Worm (Caenorhabditis elegans) whole organism, mixed stage, embryonic: ENCODE measurements around the gene W03B1.9.

Source experiments
- M03D4.4 ChIP-seq: sonication (generic microtip); optimal IDR thresholded peaks from 2 replicates; lab custom pipeline; 2017; ENCODE audit warnings: mild to moderate bottlenecking, missing genetic modification characterization, missing compliant biosample characterization
- bed-3 ChIP-seq: fragments of 200-800 bp; sonication (Bioruptor generic); optimal IDR thresholded peaks from 3 replicates; lab custom pipeline; 2018; ENCODE audit warnings: mild to moderate bottlenecking, missing genetic modification characterization, moderate library complexity, missing compliant biosample characterization
- blmp-1 ChIP-seq: fragments of 150-350 bp; optimal IDR thresholded peaks from 2 replicates; lab custom pipeline; 2014; ENCODE audit warnings: missing biosample characterization, missing genetic modification characterization
- ceh-39 ChIP-seq: fragments of 150-350 bp; optimal IDR thresholded peaks from 2 replicates; lab custom pipeline; 2014; ENCODE audit warnings: missing biosample characterization, missing genetic modification characterization
- ceh-43 ChIP-seq: fragments of 200-800 bp; sonication (Bioruptor generic); optimal IDR thresholded peaks from 2 replicates; lab custom pipeline; 2018; ENCODE audit warnings: mild to moderate bottlenecking, missing genetic modification characterization, moderate library complexity, missing compliant biosample characterization
- ceh-83 ChIP-seq: fragments of 200-800 bp; sonication (Bioruptor generic); optimal IDR thresholded peaks from 2 replicates; lab custom pipeline; 2018; ENCODE audit warnings: mild to moderate bottlenecking, missing genetic modification characterization, missing compliant biosample characterization
- ces-1 ChIP-seq: fragments of 150-350 bp; optimal IDR thresholded peaks from 2 replicates; lab custom pipeline; 2014; ENCODE audit warnings: missing biosample characterization, missing genetic modification reagents, missing genetic modification characterization
- cnd-1 ChIP-seq: fragments of 200-800 bp; sonication (Bioruptor generic); optimal IDR thresholded peaks from 2 replicates; lab custom pipeline; 2018; ENCODE audit warnings: mild to moderate bottlenecking, missing genetic modification characterization, missing compliant biosample characterization
- drap-1 ChIP-seq: fragments of 200-800 bp; sonication (Bioruptor generic); optimal IDR thresholded peaks from 3 replicates; lab custom pipeline; 2018; ENCODE audit warnings: mild to moderate bottlenecking, missing genetic modification characterization, missing compliant biosample characterization
- elt-3 ChIP-seq: fragments of 150-350 bp; optimal IDR thresholded peaks from 2 replicates; lab custom pipeline; 2014; ENCODE audit warnings: missing biosample characterization, missing genetic modification characterization
- flh-1 ChIP-seq: fragments of 200-800 bp; sonication (Bioruptor generic); optimal IDR thresholded peaks from 2 replicates; lab custom pipeline; 2018; ENCODE audit warnings: mild to moderate bottlenecking, missing genetic modification characterization, moderate library complexity, missing compliant biosample characterization
- ham-2 ChIP-seq: fragments of 200-800 bp; sonication (Bioruptor generic); optimal IDR thresholded peaks from 2 replicates; lab custom pipeline; 2018; ENCODE audit warnings: mild to moderate bottlenecking, missing genetic modification characterization, missing compliant biosample characterization
- hlh-1 ChIP-seq: fragments of 150-350 bp; optimal IDR thresholded peaks from 2 replicates; lab custom pipeline; 2014; ENCODE audit warnings: missing biosample characterization, missing genetic modification reagents, missing genetic modification characterization
- lin-13 ChIP-seq: fragments of 150-350 bp; optimal IDR thresholded peaks from 2 replicates; lab custom pipeline; 2014; ENCODE audit warnings: missing biosample characterization, missing genetic modification characterization
- lin-32 ChIP-seq: fragments of 200-800 bp; sonication (Bioruptor generic); optimal IDR thresholded peaks from 2 replicates; lab custom pipeline; 2018; ENCODE audit warnings: mild to moderate bottlenecking, missing genetic modification characterization, missing compliant biosample characterization
- lsy-2 ChIP-seq: fragments of 150-350 bp; optimal IDR thresholded peaks from 2 replicates; lab custom pipeline; 2014; ENCODE audit warnings: missing biosample characterization, missing genetic modification characterization
- mab-5 ChIP-seq: fragments of 150-350 bp; optimal IDR thresholded peaks from 2 replicates; lab custom pipeline; 2014; ENCODE audit warnings: missing biosample characterization, missing genetic modification characterization
- mep-1 ChIP-seq: fragments of 150-350 bp; optimal IDR thresholded peaks from 2 replicates; lab custom pipeline; 2017; ENCODE audit warnings: missing biosample characterization, missing genetic modification reagents, missing genetic modification characterization, inconsistent platforms
- mls-2 ChIP-seq: sonication (generic microtip); optimal IDR thresholded peaks from 2 replicates; lab custom pipeline; 2016; ENCODE audit warnings: mild to moderate bottlenecking, missing genetic modification characterization, moderate library complexity, missing compliant biosample characterization
- nhr-12 ChIP-seq: fragments of 150-350 bp; optimal IDR thresholded peaks from 2 replicates; lab custom pipeline; 2014; ENCODE audit warnings: missing biosample characterization, missing genetic modification characterization
- nhr-2 ChIP-seq: fragments of 150-350 bp; optimal IDR thresholded peaks from 2 replicates; lab custom pipeline; 2014; ENCODE audit warnings: missing biosample characterization, missing genetic modification characterization
- pha-4 ChIP-seq: fragments of 150-350 bp; optimal IDR thresholded peaks from 2 replicates; lab custom pipeline; 2018; ENCODE audit warnings: missing biosample characterization, missing genetic modification reagents, missing genetic modification characterization
- sem-2 ChIP-seq: fragments of 200-800 bp; sonication (Bioruptor generic); optimal IDR thresholded peaks from 2 replicates; lab custom pipeline; 2018; ENCODE audit warnings: mild to moderate bottlenecking, missing genetic modification characterization, missing compliant biosample characterization
- snpc-4 ChIP-seq: fragments of 150-350 bp; optimal IDR thresholded peaks from 2 replicates; lab custom pipeline; 2014; ENCODE audit warnings: missing biosample characterization, missing genetic modification characterization
- sptf-1 ChIP-seq: sonication (generic microtip); optimal IDR thresholded peaks from 2 replicates; lab custom pipeline; 2017; ENCODE audit warnings: mild to moderate bottlenecking, missing genetic modification characterization, moderate library complexity, missing compliant biosample characterization
- tbx-8 ChIP-seq: fragments of 200-800 bp; sonication (Bioruptor generic); optimal IDR thresholded peaks from 2 replicates; lab custom pipeline; 2018; ENCODE audit warnings: mild to moderate bottlenecking, missing genetic modification characterization, moderate library complexity, missing compliant biosample characterization
- unc-120 ChIP-seq: sonication (generic microtip); optimal IDR thresholded peaks from 2 replicates; lab custom pipeline; 2017; ENCODE audit warnings: missing genetic modification characterization, missing compliant biosample characterization; ENCODE audit not compliant: poor library complexity, severe bottlenecking
- unc-39 ChIP-seq: fragments of 150-350 bp; optimal IDR thresholded peaks from 2 replicates; lab custom pipeline; 2014; ENCODE audit warnings: missing biosample characterization, missing genetic modification characterization
- unc-62 ChIP-seq: fragments of 150-350 bp; optimal IDR thresholded peaks from 2 replicates; lab custom pipeline; 2014; ENCODE audit warnings: missing biosample characterization, missing genetic modification reagents, missing genetic modification characterization
- zip-8 ChIP-seq: fragments of 150-350 bp; optimal IDR thresholded peaks from 2 replicates; lab custom pipeline; 2014; ENCODE audit warnings: missing biosample characterization, missing genetic modification characterization

Gene W03B1.9

DNA sequence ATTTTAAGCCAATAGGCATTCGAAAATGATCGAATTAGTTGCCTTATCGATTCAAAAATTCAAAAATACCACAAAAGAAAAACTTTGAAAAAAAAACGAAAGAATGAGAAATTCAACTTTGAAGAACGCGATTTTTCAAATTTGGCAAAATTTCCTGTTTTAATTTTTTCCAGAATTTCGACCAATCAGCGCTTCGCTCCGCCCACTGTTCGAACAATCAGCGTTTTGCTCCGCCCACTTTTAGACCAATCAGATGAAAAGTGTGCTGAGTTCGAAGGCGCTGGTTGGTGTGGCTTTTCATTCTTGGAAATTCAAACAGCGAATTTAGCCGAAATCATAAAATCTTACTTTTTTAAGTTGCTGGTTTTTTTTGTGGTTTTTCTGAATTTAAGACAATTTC is 40.8 kb upstream of the W03B1.9 start:
- TF ChIP-seq tbx-8 (GFP tag; lab: Kevin White, UChicago) (no peak), pha-4 (tag; lab: Kevin White, UChicago) (no peak), lsy-2 (tag; lab: Kevin White, UChicago) (no peak), unc-120 (no peak), nhr-12 (no peak), unc-62 (GFP tag; lab: Kevin White, UChicago) (no peak), ces-1 (GFP tag; lab: Kevin White, UChicago) (no peak), ham-2 (GFP tag; lab: Kevin White, UChicago) (no peak), sem-2 (no peak), ceh-39 (tag; lab: Kevin White, UChicago) (no peak), mab-5 (tag; lab: Kevin White, UChicago) (no peak), unc-39 (no peak), mls-2 (tag; lab: Kevin White, UChicago) (no peak), hlh-1 (tag; lab: Kevin White, UChicago) (no peak)

- no peak for TF ChIP-seq lin-32 (GFP tag; lab: Kevin White, UChicago)
- no peak for TF ChIP-seq elt-3
- no peak for TF ChIP-seq ham-2 (GFP tag; lab: Kevin White, UChicago)
- no peak for TF ChIP-seq blmp-1 (tag; lab: Kevin White, UChicago)
- no peak for TF ChIP-seq snpc-4 (tag; lab: Kevin White, UChicago)
- TF ChIP-seq M03D4.4 (tag; lab: Kevin White, UChicago) = no peak
- TF ChIP-seq drap-1 = no peak
- no peak for TF ChIP-seq sem-2
- TF ChIP-seq ces-1 (GFP tag; lab: Kevin White, UChicago) = no peak
- TF ChIP-seq mab-5 (tag; lab: Kevin White, UChicago) = no peak
- no peak for TF ChIP-seq mep-1 (tag; lab: Kevin White, UChicago)
- no peak for TF ChIP-seq lin-13 (tag; lab: Kevin White, UChicago)
- no peak for TF ChIP-seq flh-1
Measured at ce11 chrIV:4397111-4397510, 40.3 kb upstream of the W03B1.9 start.

ce11 chrIV:4396052-4396821 is 39.5 kb upstream of the W03B1.9 start:
- TF ChIP-seq ceh-43 (GFP tag; lab: Kevin White, UChicago) (no peak), nhr-2 (no peak), unc-120 (no peak), mls-2 (tag; lab: Kevin White, UChicago) (no peak), drap-1 (no peak), sptf-1 (no peak), mab-5 (tag; lab: Kevin White, UChicago) (no peak), zip-8 (tag; lab: Kevin White, UChicago) (no peak), unc-39 (no peak)

DNA sequence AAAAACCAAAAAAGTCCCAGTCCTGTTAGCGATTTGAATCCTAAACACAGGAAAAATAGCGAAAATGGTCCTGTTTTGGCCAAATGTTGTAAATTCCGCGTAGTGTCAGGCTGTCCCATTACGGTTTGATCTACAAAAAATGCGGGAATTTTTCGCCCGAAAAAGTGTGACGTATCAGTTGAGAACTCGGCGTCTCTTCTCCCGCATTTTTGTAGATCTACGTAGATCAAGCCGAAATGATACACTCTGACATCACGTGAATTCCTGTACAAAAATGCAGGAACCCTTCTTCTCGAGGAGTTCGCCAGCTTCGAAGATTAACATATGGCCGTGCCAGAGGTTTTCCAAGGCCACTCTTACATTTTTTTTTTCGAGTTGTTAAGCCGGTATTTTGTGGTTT is 38.8 kb upstream of the W03B1.9 start:
- TF ChIP-seq lin-32 (GFP tag; lab: Kevin White, UChicago) (no peak), ham-2 (GFP tag; lab: Kevin White, UChicago) (no peak), tbx-8 (GFP tag; lab: Kevin White, UChicago) (no peak), M03D4.4 (tag; lab: Kevin White, UChicago) (no peak)
- TF ChIP-seq, all 35 proteins: peak for 0

DNA sequence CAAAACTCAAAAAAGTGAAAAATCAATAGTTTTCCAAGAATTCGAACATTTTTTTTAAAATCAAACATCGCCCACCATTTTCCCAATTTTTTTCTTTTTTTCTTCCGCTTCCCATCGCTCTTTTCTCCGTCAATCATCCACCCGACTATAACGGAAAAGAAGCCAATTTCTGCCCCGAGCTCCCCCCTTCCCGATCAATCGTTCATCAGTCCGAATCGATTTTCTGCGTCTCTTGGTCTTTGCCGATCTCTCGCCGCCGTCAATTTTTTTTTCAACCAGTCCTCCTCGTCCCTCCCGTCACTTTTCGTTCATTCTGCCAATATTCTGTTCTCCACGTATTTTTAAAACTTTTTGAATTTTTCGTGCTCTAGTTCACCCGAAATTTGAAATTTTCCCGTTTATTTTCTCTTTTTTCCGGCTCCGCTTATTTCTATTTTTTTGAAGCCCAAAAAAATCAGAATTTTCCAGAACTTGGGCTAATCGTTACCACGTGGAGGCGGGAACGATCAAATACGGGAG is 37.2 kb upstream of the W03B1.9 start, which contains the start of gene ell-1:
ell-1 (plus strand) TSS at position 469 of the 519 bp plus-strand sequence.
- no peak for TF ChIP-seq pha-4 (tag; lab: Kevin White, UChicago)
- no peak for TF ChIP-seq blmp-1 (tag; lab: Kevin White, UChicago)
- TF ChIP-seq cnd-1 (tag; lab: Kevin White, UChicago) = no peak
- TF ChIP-seq ceh-39 (tag; lab: Kevin White, UChicago) = no peak
- no peak for TF ChIP-seq bed-3 (GFP tag; lab: Kevin White, UChicago)
- no peak for TF ChIP-seq unc-62 (GFP tag; lab: Kevin White, UChicago)
- TF ChIP-seq ceh-83 (GFP tag; lab: Kevin White, UChicago) = no peak
